Worm (Caenorhabditis elegans) whole organism, L4/young adult: ENCODE data around the gene F25H8.2.

ENCODE experiments used
- W03F9.2 ChIP-seq: fragments of 150-350 bp; optimal IDR thresholded peaks from 2 replicates; lab custom pipeline; 2014; ENCODE audit warnings: missing biosample characterization, missing genetic modification characterization
- dao-5 ChIP-seq: sonication (generic microtip); optimal IDR thresholded peaks from 2 replicates; lab custom pipeline; 2016; ENCODE audit warnings: missing genotype, missing genetic modification characterization, moderate library complexity, missing compliant biosample characterization
- him-1 ChIP-seq: sonication (generic microtip); optimal IDR thresholded peaks from 2 replicates; lab custom pipeline; 2016; ENCODE audit warnings: missing genotype, missing genetic modification reagents, missing genetic modification characterization, missing compliant biosample characterization

Gene F25H8.2

ce11 chrIV:9982226-9982794 lies 50.3 kb downstream of the F25H8.2 start, which contains the start of gene rrp-1:
TSS of gene rrp-1 (minus strand) at chrIV:9982276.
- no peak for TF ChIP-seq W03F9.2
- TF ChIP-seq dao-5 (tag; lab: Kevin White, UChicago): no peak
- no peak for TF ChIP-seq him-1 (tag; lab: Kevin White, UChicago)

ce11 chrIV:9982895-9983294 lies 50.9 kb downstream of the F25H8.2 start, which contains the start of gene mam-2:
TSS of gene mam-2 (plus strand) at chrIV:9983195.
- TF ChIP-seq dao-5 (tag; lab: Kevin White, UChicago) (no peak), him-1 (tag; lab: Kevin White, UChicago) (no peak), W03F9.2 (no peak)
